Fruit fly (Drosophila melanogaster) whole organism, prepupa: ENCODE data around the gene CG15056.
A peak's percentile ranks its signal among the peaks of the same experiment; 100 is the strongest.

Source experiments
- Blimp-1 ChIP-seq: fragments of 200-800 bp; sonication (Bioruptor generic); optimal IDR thresholded peaks from 3 replicates; lab custom pipeline; 2017; ENCODE audit warnings: missing biosample characterization, missing genetic modification characterization, mild to moderate bottlenecking, moderate library complexity, missing genetic modification reagents
- CG10631 ChIP-seq: fragments of 200-800 bp; sonication (Bioruptor generic); optimal IDR thresholded peaks from 2 replicates; lab custom pipeline; 2016; ENCODE audit warnings: missing biosample characterization, missing genetic modification characterization
- CG11762 ChIP-seq: fragments of 200-800 bp; sonication (Bioruptor generic); optimal IDR thresholded peaks from 3 replicates; lab custom pipeline; 2016; ENCODE audit warnings: missing biosample characterization, missing genetic modification characterization; ENCODE audit not compliant: insufficient read depth
- CG11902 ChIP-seq: fragments of 200-800 bp; sonication (Bioruptor generic); optimal IDR thresholded peaks from 3 replicates; lab custom pipeline; 2016; ENCODE audit warnings: missing biosample characterization, missing genetic modification characterization
- CG16779 ChIP-seq: fragments of 200-800 bp; sonication (Bioruptor generic); optimal IDR thresholded peaks from 3 replicates; lab custom pipeline; 2017; ENCODE audit warnings: missing biosample characterization, mild to moderate bottlenecking, missing genetic modification characterization
- CG3032 ChIP-seq: fragments of 200-800 bp; optimal IDR thresholded peaks from 2 replicates; lab custom pipeline; 2019; ENCODE audit warnings: missing biosample characterization, mild to moderate bottlenecking, missing genetic modification characterization, moderate library complexity
- CG31627 ChIP-seq: fragments of 200-800 bp; sonication (Bioruptor generic); optimal IDR thresholded peaks from 3 replicates; lab custom pipeline; 2016; ENCODE audit warnings: missing biosample characterization, missing genetic modification characterization
- CG32006 ChIP-seq: fragments of 200-800 bp; sonication (Bioruptor generic); optimal IDR thresholded peaks from 3 replicates; lab custom pipeline; 2017; ENCODE audit warnings: missing biosample characterization, mild to moderate bottlenecking, missing genetic modification characterization
- CG34406 ChIP-seq: fragments of 200-800 bp; sonication (Bioruptor generic); optimal IDR thresholded peaks from 3 replicates; lab custom pipeline; 2016; ENCODE audit warnings: missing biosample characterization, missing genetic modification characterization
- CG4318 ChIP-seq: fragments of 200-800 bp; sonication (Bioruptor generic); optimal IDR thresholded peaks from 3 replicates; lab custom pipeline; 2017; ENCODE audit warnings: missing biosample characterization, mild to moderate bottlenecking, missing genetic modification characterization
- CG6163 ChIP-seq: fragments of 200-800 bp; sonication (Bioruptor generic); IDR thresholded peaks from 3 replicates; pipeline ENCODE4 v1.3.6; 2022; ENCODE audit warnings: missing biosample characterization, missing genetic modification characterization
- CG6276 ChIP-seq: fragments of 200-800 bp; sonication (Bioruptor generic); optimal IDR thresholded peaks from 2 replicates; lab custom pipeline; 2017; ENCODE audit warnings: missing biosample characterization, mild to moderate bottlenecking, missing genetic modification characterization
- CG6808 ChIP-seq: fragments of 200-800 bp; sonication (Bioruptor generic); optimal IDR thresholded peaks from 3 replicates; lab custom pipeline; 2017; ENCODE audit warnings: missing biosample characterization, missing genetic modification characterization, mild to moderate bottlenecking, moderate library complexity, missing genetic modification reagents
- CG6854 ChIP-seq: fragments of 200-800 bp; sonication (Bioruptor generic); optimal IDR thresholded peaks from 2 replicates; lab custom pipeline; 2017; ENCODE audit warnings: missing biosample characterization, mild to moderate bottlenecking, missing genetic modification characterization
- CG7368 ChIP-seq: fragments of 200-800 bp; sonication (Bioruptor generic); optimal IDR thresholded peaks from 3 replicates; lab custom pipeline; 2016; ENCODE audit warnings: missing biosample characterization, missing genetic modification characterization
- CG8319 ChIP-seq: fragments of 200-800 bp; sonication (Bioruptor generic); optimal IDR thresholded peaks from 3 replicates; lab custom pipeline; 2016; ENCODE audit warnings: missing biosample characterization, missing genetic modification characterization
- CG9139 ChIP-seq: fragments of 200-800 bp; sonication (Bioruptor generic); optimal IDR thresholded peaks from 3 replicates; lab custom pipeline; 2017; ENCODE audit warnings: missing biosample characterization, mild to moderate bottlenecking, missing genetic modification characterization
- Eip78C ChIP-seq: fragments of 200-800 bp; sonication (Bioruptor generic); peaks from one replicate; lab custom pipeline; 2016; ENCODE audit warnings: missing biosample characterization, missing genetic modification characterization
- Eip93F ChIP-seq: fragments of 200-800 bp; sonication (Bioruptor generic); optimal IDR thresholded peaks from 2 replicates; lab custom pipeline; 2016; ENCODE audit warnings: missing biosample characterization, mild to moderate bottlenecking, missing genetic modification characterization
- Ets96B ChIP-seq: fragments of 200-800 bp; optimal IDR thresholded peaks from 2 replicates; lab custom pipeline; 2019; ENCODE audit warnings: missing biosample characterization, mild to moderate bottlenecking, missing genetic modification characterization, moderate library complexity
- Hr38 ChIP-seq: sonication (Bioruptor generic); optimal IDR thresholded peaks from 2 replicates; lab custom pipeline; 2016; ENCODE audit warnings: missing biosample characterization, missing genetic modification characterization
- Hr39 ChIP-seq: fragments of 200-800 bp; sonication (Bioruptor generic); optimal IDR thresholded peaks from 2 replicates; lab custom pipeline; 2016; ENCODE audit warnings: missing biosample characterization, missing genetic modification characterization
- Hr4 ChIP-seq: fragments of 200-800 bp; sonication (Bioruptor generic); optimal IDR thresholded peaks from 3 replicates; lab custom pipeline; 2016; ENCODE audit warnings: missing biosample characterization, missing genetic modification characterization
- OdsH ChIP-seq: fragments of 200-800 bp; sonication (Bioruptor generic); optimal IDR thresholded peaks from 3 replicates; lab custom pipeline; 2016; ENCODE audit warnings: missing biosample characterization, missing genetic modification characterization
- Sox102F ChIP-seq: fragments of 200-800 bp; sonication (Bioruptor generic); optimal IDR thresholded peaks from 2 replicates; lab custom pipeline; 2016; ENCODE audit warnings: missing biosample characterization, mild to moderate bottlenecking, missing genetic modification characterization
- Sox14 ChIP-seq: fragments of 200-800 bp; sonication (Bioruptor generic); optimal IDR thresholded peaks from 3 replicates; lab custom pipeline; 2016; ENCODE audit warnings: missing biosample characterization, missing genetic modification characterization
- Sox15 ChIP-seq: fragments of 200-800 bp; sonication (Bioruptor generic); optimal IDR thresholded peaks from 3 replicates; lab custom pipeline; 2016; ENCODE audit warnings: missing biosample characterization, missing genetic modification characterization
- cyc ChIP-seq: fragments of 200-800 bp; sonication (Bioruptor generic); optimal IDR thresholded peaks from 3 replicates; lab custom pipeline; 2016; ENCODE audit warnings: missing biosample characterization, missing genetic modification characterization
- dsx ChIP-seq: fragments of 200-800 bp; optimal IDR thresholded peaks from 3 replicates; lab custom pipeline; 2019; ENCODE audit warnings: missing biosample characterization, mild to moderate bottlenecking, missing genetic modification characterization, moderate library complexity; ENCODE audit not compliant: poor library complexity, severe bottlenecking
- eg ChIP-seq: fragments of 200-800 bp; sonication (Bioruptor generic); IDR thresholded peaks from 3 replicates; pipeline ENCODE4 v1.3.6; 2022; ENCODE audit warnings: missing biosample characterization, missing genetic modification characterization
- esn ChIP-seq: fragments of 200-800 bp; sonication (Bioruptor generic); optimal IDR thresholded peaks from 2 replicates; lab custom pipeline; 2016; ENCODE audit warnings: missing biosample characterization, mild to moderate bottlenecking, missing genetic modification characterization, moderate library complexity
- fd59A ChIP-seq: fragments of 200-800 bp; sonication (Bioruptor generic); optimal IDR thresholded peaks from 2 replicates; lab custom pipeline; 2017; ENCODE audit warnings: missing biosample characterization, mild to moderate bottlenecking, missing genetic modification characterization, missing genetic modification reagents
- fd85E ChIP-seq: fragments of 200-800 bp; sonication (Bioruptor generic); optimal IDR thresholded peaks from 3 replicates; lab custom pipeline; 2016; ENCODE audit warnings: missing biosample characterization, missing genetic modification characterization
- fkh ChIP-seq: fragments of 200-800 bp; sonication (Bioruptor generic); optimal IDR thresholded peaks from 3 replicates; lab custom pipeline; 2017; ENCODE audit warnings: missing biosample characterization, mild to moderate bottlenecking, missing genetic modification characterization, moderate library complexity
- net ChIP-seq: fragments of 200-800 bp; sonication (Bioruptor generic); optimal IDR thresholded peaks from 3 replicates; lab custom pipeline; 2016; ENCODE audit warnings: missing biosample characterization, missing genetic modification characterization
- salr ChIP-seq, 2 experiments: fragments of 200-800 bp; sonication (Bioruptor generic); optimal IDR thresholded peaks; 3 replicates each; lab custom pipeline; 2016 to 2018; ENCODE audit warnings: missing biosample characterization in 2 of 2, missing genetic modification characterization in 2 of 2, mild to moderate bottlenecking in 1 of 2
- spab ChIP-seq: fragments of 200-800 bp; sonication (Bioruptor generic); optimal IDR thresholded peaks from 2 replicates; lab custom pipeline; 2017; ENCODE audit warnings: missing biosample characterization, mild to moderate bottlenecking, missing genetic modification characterization, missing genetic modification reagents
- svp ChIP-seq: fragments of 200-800 bp; sonication (Bioruptor generic); peaks from one replicate; lab custom pipeline; 2016; ENCODE audit warnings: missing biosample characterization, missing genetic modification characterization
- topi ChIP-seq: fragments of 200-800 bp; sonication (Bioruptor generic); optimal IDR thresholded peaks from 3 replicates; lab custom pipeline; 2016; ENCODE audit warnings: missing biosample characterization, missing genetic modification characterization

Gene CG15056

DNA sequence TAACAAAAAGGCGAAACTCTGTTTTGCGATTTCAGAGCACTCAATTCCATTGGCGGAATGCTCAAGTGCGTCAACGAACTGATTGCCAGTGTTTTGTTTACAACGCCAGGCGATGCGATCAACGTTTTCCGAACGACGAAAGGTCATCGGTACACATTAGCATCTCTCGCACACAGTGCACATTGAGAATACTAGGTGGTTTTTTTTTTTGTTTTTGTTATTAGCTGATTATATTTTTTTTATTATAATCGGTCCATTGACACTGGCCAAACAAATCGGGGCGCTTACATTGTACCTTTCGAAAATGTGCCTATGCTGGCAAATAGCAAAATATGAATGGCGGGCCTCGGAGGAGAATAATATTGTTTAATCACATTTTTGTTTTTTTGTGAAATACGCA, 20.1 kb upstream of the CG15056 start:
- TF ChIP-seq eg (0 out of 3 replicates have a peak, but pooled peaks have one; percentile 15), svp (GFP tag; lab: Kevin White, UChicago) (peak; percentile 94), spab (GFP tag; lab: Kevin White, UChicago) (no peak), Eip78C (GFP tag; lab: Kevin White, UChicago) (no peak), Ets96B (tag; lab: Kevin White, UChicago) (no peak)

DNA sequence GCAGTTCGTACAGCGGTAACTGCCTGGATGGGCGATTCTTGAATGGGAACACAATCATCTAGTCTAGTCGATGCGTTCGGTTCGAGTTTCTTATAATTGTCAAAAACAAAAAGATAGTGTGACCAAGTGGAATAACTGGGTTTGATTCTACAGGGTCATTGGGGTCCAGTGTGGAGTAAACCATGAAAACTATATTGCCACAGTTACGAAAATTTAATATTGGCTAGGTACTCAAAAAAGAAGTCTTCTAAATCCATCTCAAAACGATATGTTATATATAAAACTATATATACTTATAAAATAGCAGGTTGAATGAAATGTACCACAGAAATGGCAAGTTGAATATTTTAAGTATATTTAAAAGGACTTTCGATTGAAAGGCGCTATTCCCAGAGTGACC, 15.2 kb upstream of the CG15056 start, which contains the start of gene CG34328:
TSS of gene CG34328 (minus strand) at position 101 of the 400 bp plus-strand sequence.
- no peak for TF ChIP-seq Hr38
- no peak for TF ChIP-seq CG11902 (GFP tag; lab: Kevin White, UChicago)
- no peak for TF ChIP-seq CG9139 (GFP tag; lab: Kevin White, UChicago)
- no peak for TF ChIP-seq CG34406 (GFP tag; lab: Kevin White, UChicago)
- TF ChIP-seq Sox102F (GFP tag; lab: Kevin White, UChicago): no peak
- TF ChIP-seq salr (GFP tag; optimal IDR thresholded peaks at IDR 0.05; lab: Kevin White, UChicago): no peak
- TF ChIP-seq eg: no peak
- TF ChIP-seq Sox15 (GFP tag; lab: Kevin White, UChicago): no peak
- TF ChIP-seq cyc (GFP tag; lab: Kevin White, UChicago): no peak
- TF ChIP-seq CG6276 (GFP tag; lab: Kevin White, UChicago): no peak
- TF ChIP-seq CG6808: no peak
- no peak for TF ChIP-seq CG32006 (GFP tag; lab: Kevin White, UChicago)
- no peak for TF ChIP-seq Hr39 (GFP tag; lab: Kevin White, UChicago)
- no peak for TF ChIP-seq CG8319 (GFP tag; lab: Kevin White, UChicago)
- TF ChIP-seq fd85E (GFP tag; lab: Kevin White, UChicago): no peak
- TF ChIP-seq Sox14 (GFP tag; lab: Kevin White, UChicago): no peak

DNA sequence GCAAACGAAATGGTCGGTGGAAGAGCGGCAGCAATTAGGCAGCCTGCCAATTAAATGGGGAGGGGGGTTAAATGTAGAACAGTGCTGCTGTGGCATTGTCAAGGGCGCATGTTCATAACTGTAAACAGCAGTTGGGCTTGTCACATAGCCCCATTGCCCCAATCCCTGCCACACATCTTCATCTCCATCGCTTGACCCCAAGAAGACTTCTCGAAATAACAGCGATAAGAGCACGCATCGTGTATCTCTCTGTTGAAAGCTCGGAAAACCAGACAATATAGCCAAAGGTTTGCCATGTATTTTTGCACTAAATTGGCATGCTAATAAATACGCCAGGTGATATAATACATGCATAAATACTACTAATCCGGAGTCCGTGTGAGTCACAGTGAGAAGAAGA, 12.7 kb upstream of the CG15056 start:
- TF ChIP-seq svp (GFP tag; lab: Kevin White, UChicago) (peak; percentile 95), CG8319 (GFP tag; lab: Kevin White, UChicago) (no peak)

DNA sequence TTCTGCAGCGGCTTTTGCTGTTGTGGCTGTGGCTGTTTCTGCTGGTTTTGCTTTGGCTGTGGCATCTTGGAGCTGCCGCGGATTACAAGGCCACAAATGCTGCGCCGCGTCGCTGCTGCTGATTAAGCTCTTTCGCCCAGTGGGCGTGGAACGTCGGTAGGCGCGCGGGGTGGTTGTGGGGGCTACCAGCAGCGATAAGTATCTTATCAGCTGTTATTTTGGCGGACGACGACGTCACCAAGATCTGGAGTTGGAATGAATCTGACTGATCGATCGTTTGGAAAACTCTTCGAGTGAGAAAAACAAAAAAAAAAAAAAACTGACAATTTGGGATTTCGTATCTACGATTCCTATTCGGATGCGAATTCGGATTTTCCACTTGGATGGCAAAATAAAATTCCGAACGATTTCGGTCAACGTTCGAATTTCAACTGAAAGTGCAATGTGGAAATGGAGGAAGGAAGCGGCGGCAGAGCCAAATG, 11.0 kb upstream of the CG15056 start:
- TF ChIP-seq CG10631 (GFP tag; lab: Kevin White, UChicago): no peak
- TF ChIP-seq CG6163: no peak
- TF ChIP-seq svp (GFP tag; lab: Kevin White, UChicago): peak; percentile 93
- TF ChIP-seq fkh (GFP tag; lab: Kevin White, UChicago): no peak
- TF ChIP-seq CG6808: no peak
- TF ChIP-seq CG32006 (GFP tag; lab: Kevin White, UChicago): no peak
- TF ChIP-seq Eip93F: no peak

DNA sequence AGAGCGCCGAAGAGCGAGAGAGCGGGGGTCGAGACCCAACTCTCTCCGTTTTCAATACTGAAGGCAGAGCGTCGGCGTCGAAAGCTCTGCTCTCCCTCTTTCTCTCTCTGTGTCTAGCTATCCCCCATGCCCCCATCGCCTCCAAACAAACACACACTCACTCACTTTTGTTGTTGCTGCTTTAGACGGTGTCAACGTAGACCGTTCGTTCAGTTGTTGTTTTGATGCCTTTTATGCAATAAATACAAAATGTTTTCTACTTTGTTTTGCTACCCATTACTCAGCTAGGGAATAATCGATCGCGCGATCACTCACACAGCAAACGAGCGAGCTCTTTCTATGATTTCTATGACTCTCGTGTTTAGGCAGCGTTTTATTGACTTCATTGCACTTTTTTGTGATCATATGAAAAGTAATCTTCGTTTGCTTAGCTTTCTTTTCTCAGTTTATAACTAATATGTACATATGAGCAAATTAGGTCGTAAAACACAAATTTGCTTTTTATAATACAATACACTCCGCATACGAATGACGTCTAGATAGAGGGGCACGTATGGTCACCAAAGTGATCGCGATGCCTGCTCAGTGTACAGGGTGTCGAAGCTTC, 10.5 kb upstream of the CG15056 start:
- TF ChIP-seq fd59A (GFP tag; lab: Kevin White, UChicago): peak; percentile 30
- no peak for TF ChIP-seq fd85E (GFP tag; lab: Kevin White, UChicago)
- TF ChIP-seq cyc (GFP tag; lab: Kevin White, UChicago): no peak
- peak; percentile 16 for TF ChIP-seq CG6854 (GFP tag; lab: Kevin White, UChicago)
- TF ChIP-seq Eip93F: no peak
- no peak for TF ChIP-seq net (GFP tag; lab: Kevin White, UChicago)
- TF ChIP-seq Hr39 (GFP tag; lab: Kevin White, UChicago): peak; percentile 10
- no peak for TF ChIP-seq CG11902 (GFP tag; lab: Kevin White, UChicago)
- no peak for TF ChIP-seq Blimp-1 (GFP tag; lab: Kevin White, UChicago)
- TF ChIP-seq Eip78C (GFP tag; lab: Kevin White, UChicago): peak; percentile 84
- TF ChIP-seq CG32006 (GFP tag; lab: Kevin White, UChicago): peak; percentile 76
- peak; percentile 66 for TF ChIP-seq Hr4 (GFP tag; lab: Kevin White, UChicago)
- TF ChIP-seq Sox15 (GFP tag; lab: Kevin White, UChicago): no peak
- no peak for TF ChIP-seq spab (GFP tag; lab: Kevin White, UChicago)
- TF ChIP-seq esn (GFP tag; lab: Kevin White, UChicago): no peak
- peak; percentile 2 for TF ChIP-seq OdsH (GFP tag; lab: Kevin White, UChicago)
- TF ChIP-seq CG7368 (GFP tag; lab: Kevin White, UChicago): no peak
- TF ChIP-seq CG6163: no peak; the same call in 2 of the 3 replicates
- TF ChIP-seq CG6808: no peak
- no peak for TF ChIP-seq Sox102F (GFP tag; lab: Kevin White, UChicago)
- TF ChIP-seq CG16779 (tag; lab: Kevin White, UChicago): no peak
- TF ChIP-seq CG3032 (tag; lab: Kevin White, UChicago): no peak
- TF ChIP-seq CG4318: peak; percentile 60
- no peak for TF ChIP-seq CG31627
- peak; percentile 82 for TF ChIP-seq dsx (GFP tag; lab: Kevin White, UChicago)
- TF ChIP-seq Ets96B (tag; lab: Kevin White, UChicago): no peak
- TF ChIP-seq eg: peak; percentile 43; the same call in 1 of the 3 replicates
- TF ChIP-seq CG11762 (GFP tag; lab: Kevin White, UChicago): no peak
- TF ChIP-seq topi: no peak
- TF ChIP-seq salr (GFP tag; optimal IDR thresholded peaks at IDR 0.05; lab: Kevin White, UChicago): no peak
